Fruit fly (Drosophila melanogaster) whole organism, embryonic: ENCODE results near the gene Lip2.

Experiments
- Adf1 ChIP-seq: fragments of 200-800 bp; sonication (Bioruptor generic); IDR thresholded peaks from 2 replicates; pipeline ENCODE4 v1.3.6; 2022; ENCODE audit warnings: missing biosample characterization, missing genetic modification characterization
- Antp ChIP-seq: fragments of 200-800 bp; sonication (Bioruptor generic); optimal IDR thresholded peaks from 3 replicates; lab custom pipeline; 2016; ENCODE audit warnings: missing biosample characterization, missing genetic modification characterization
- Bgb ChIP-seq: fragments of 200-800 bp; sonication (Bioruptor generic); IDR thresholded peaks from 2 replicates; pipeline ENCODE4 v1.3.6; 2022; ENCODE audit warnings: missing biosample characterization, missing genetic modification characterization; ENCODE audit not compliant: partially characterized antibody
- CG10147 ChIP-seq: fragments of 200-800 bp; sonication (Bioruptor generic); optimal IDR thresholded peaks from 2 replicates; lab custom pipeline; 2019; ENCODE audit warnings: missing biosample characterization, mild to moderate bottlenecking, missing genetic modification characterization, moderate library complexity
- CG10431 ChIP-seq: fragments of 200-800 bp; sonication (Bioruptor generic); optimal IDR thresholded peaks from 3 replicates; lab custom pipeline; 2018; ENCODE audit warnings: missing biosample characterization, mild to moderate bottlenecking, missing genetic modification characterization
- CG14667 ChIP-seq: fragments of 200-800 bp; sonication (Bioruptor generic); IDR thresholded peaks from 2 replicates; pipeline ENCODE4 v1.3.6; 2022; ENCODE audit warnings: missing biosample characterization, missing genetic modification characterization
- CG15479 ChIP-seq: fragments of 200-800 bp; sonication (Bioruptor generic); optimal IDR thresholded peaks from 3 replicates; lab custom pipeline; 2019; ENCODE audit warnings: missing biosample characterization, mild to moderate bottlenecking, missing genetic modification characterization, moderate library complexity
- CG15696 ChIP-seq: fragments of 200-800 bp; sonication (Bioruptor generic); optimal IDR thresholded peaks from 2 replicates; lab custom pipeline; 2019; ENCODE audit warnings: missing biosample characterization, mild to moderate bottlenecking, missing genetic modification characterization, moderate library complexity
- CG1792 ChIP-seq: fragments of 200-800 bp; sonication (Bioruptor generic); optimal IDR thresholded peaks from 2 replicates; lab custom pipeline; 2016; ENCODE audit warnings: missing biosample characterization, missing genetic modification characterization
- CG18764 ChIP-seq: fragments of 200-800 bp; sonication (Bioruptor generic); optimal IDR thresholded peaks from 3 replicates; lab custom pipeline; 2016; ENCODE audit warnings: missing biosample characterization, missing genetic modification characterization
- CG32767 ChIP-seq: fragments of 200-800 bp; sonication (Bioruptor generic); IDR thresholded peaks from 2 replicates; pipeline ENCODE4 v1.3.6; 2022; ENCODE audit warnings: missing biosample characterization, missing genetic modification characterization
- CG32772 ChIP-seq: fragments of 200-800 bp; sonication (Bioruptor generic); IDR thresholded peaks from 2 replicates; pipeline ENCODE4 v1.3.6; 2022; ENCODE audit warnings: missing biosample characterization, missing genetic modification characterization
- CG42726 ChIP-seq: fragments of 200-800 bp; sonication (Bioruptor generic); IDR thresholded peaks from 2 replicates; pipeline ENCODE4 v1.3.6; 2022; ENCODE audit warnings: missing biosample characterization, missing genetic modification characterization; ENCODE audit not compliant: partially characterized antibody
- CG4282 ChIP-seq: fragments of 200-800 bp; sonication (Bioruptor generic); optimal IDR thresholded peaks from 2 replicates; lab custom pipeline; 2016; ENCODE audit warnings: missing biosample characterization, missing genetic modification characterization
- CG7963 ChIP-seq: fragments of 200-800 bp; sonication (Bioruptor generic); IDR thresholded peaks from 3 replicates; pipeline ENCODE4 v1.3.6; 2022; ENCODE audit warnings: missing biosample characterization, missing genetic modification characterization; ENCODE audit not compliant: partially characterized antibody
- CG8281 ChIP-seq: fragments of 200-800 bp; sonication (Bioruptor generic); optimal IDR thresholded peaks from 2 replicates; lab custom pipeline; 2018; ENCODE audit warnings: missing biosample characterization, mild to moderate bottlenecking, missing genetic modification characterization, moderate library complexity
- CG9437 ChIP-seq: fragments of 200-800 bp; sonication (Bioruptor generic); optimal IDR thresholded peaks from 2 replicates; lab custom pipeline; 2018; ENCODE audit warnings: missing biosample characterization, mild to moderate bottlenecking, missing genetic modification characterization
- D19A ChIP-seq: fragments of 200-800 bp; optimal IDR thresholded peaks from 3 replicates; lab custom pipeline; 2019; ENCODE audit warnings: missing biosample characterization, mild to moderate bottlenecking, missing genetic modification characterization, moderate library complexity
- Dip2 ChIP-seq: fragments of 200-800 bp; sonication (Bioruptor generic); IDR thresholded peaks from 2 replicates; pipeline ENCODE4 v1.3.6; 2022; ENCODE audit warnings: missing biosample characterization, missing genetic modification characterization
- Drgx ChIP-seq: fragments of 200-800 bp; sonication (Bioruptor generic); IDR thresholded peaks from 2 replicates; pipeline ENCODE4 v1.3.6; 2022; ENCODE audit warnings: missing biosample characterization, missing genetic modification characterization
- E2f2 ChIP-seq: fragments of 200-800 bp; sonication (Bioruptor generic); IDR thresholded peaks from 2 replicates; pipeline ENCODE4 v1.3.6; 2022; ENCODE audit warnings: missing biosample characterization, missing genetic modification characterization
- HHEX ChIP-seq: fragments of 200-800 bp; sonication (Bioruptor generic); optimal IDR thresholded peaks from 3 replicates; lab custom pipeline; 2017; ENCODE audit warnings: missing biosample characterization, mild to moderate bottlenecking, missing genetic modification characterization, missing genetic modification reagents
- HLH4C ChIP-seq: fragments of 200-800 bp; sonication (Bioruptor generic); IDR thresholded peaks from 3 replicates; pipeline ENCODE4 v1.3.6; 2022; ENCODE audit warnings: missing biosample characterization, missing genetic modification characterization; ENCODE audit not compliant: partially characterized antibody
- HLHmδ ChIP-seq: fragments of 200-800 bp; sonication (Bioruptor generic); optimal IDR thresholded peaks from 2 replicates; lab custom pipeline; 2018; ENCODE audit warnings: missing biosample characterization, mild to moderate bottlenecking, missing genetic modification characterization, moderate library complexity
- Lim3 ChIP-seq: fragments of 200-800 bp; sonication (Bioruptor generic); IDR thresholded peaks from 2 replicates; pipeline ENCODE4 v1.3.6; 2022; ENCODE audit warnings: missing biosample characterization, missing genetic modification characterization
- Oaz ChIP-seq: fragments of 200-800 bp; sonication (Bioruptor generic); IDR thresholded peaks from 2 replicates; pipeline ENCODE4 v1.3.6; 2022; ENCODE audit warnings: missing biosample characterization, missing genetic modification characterization
- PHDP ChIP-seq: fragments of 200-800 bp; sonication (Bioruptor generic); optimal IDR thresholded peaks from 3 replicates; lab custom pipeline; 2018; ENCODE audit warnings: missing biosample characterization, mild to moderate bottlenecking, missing genetic modification characterization, moderate library complexity
- Pdp1 ChIP-seq, 2 experiments: fragments of 200-800 bp; sonication (Bioruptor generic); optimal IDR thresholded peaks; 3 replicates each; lab custom pipeline; 2016; ENCODE audit warnings: missing biosample characterization in 2 of 2, missing genetic modification characterization in 2 of 2, mild to moderate bottlenecking in 1 of 2, moderate library complexity in 1 of 2
- Sox102F ChIP-seq: fragments of 200-800 bp; sonication (Bioruptor generic); optimal IDR thresholded peaks from 2 replicates; lab custom pipeline; 2018; ENCODE audit warnings: missing biosample characterization, mild to moderate bottlenecking, missing genetic modification characterization, moderate library complexity
- Stat92E ChIP-seq, 3 experiments: fragments of >200 bp in 2 of 3; fragments of 200-800 bp in 1 of 3; sonication (Bioruptor generic) in 1 of 3; optimal IDR thresholded peaks; 2 replicates each; lab custom pipeline; 2017 to 2019; ENCODE audit warnings: missing biosample characterization in 3 of 3, missing genetic modification characterization in 3 of 3, mild to moderate bottlenecking in 1 of 3, moderate library complexity in 1 of 3
- ab ChIP-seq: fragments of 200-800 bp; sonication (Bioruptor generic); optimal IDR thresholded peaks from 2 replicates; lab custom pipeline; 2016; ENCODE audit warnings: missing biosample characterization, missing genetic modification characterization
- amos ChIP-seq: fragments of 200-800 bp; sonication (Bioruptor generic); IDR thresholded peaks from 2 replicates; pipeline ENCODE4 v1.3.6; 2022; ENCODE audit warnings: missing biosample characterization, missing genetic modification characterization; ENCODE audit not compliant: partially characterized antibody
- ash1 ChIP-seq: fragments of 200-800 bp; sonication (Bioruptor generic); optimal IDR thresholded peaks from 2 replicates; lab custom pipeline; 2018; ENCODE audit warnings: missing biosample characterization, mild to moderate bottlenecking, missing genetic modification characterization
- bowl ChIP-seq: fragments of 200-800 bp; sonication (Bioruptor generic); IDR thresholded peaks from 2 replicates; pipeline ENCODE4 v1.3.6; 2022; ENCODE audit warnings: missing biosample characterization, missing genetic modification characterization
- br ChIP-seq: fragments of >200 bp; optimal IDR thresholded peaks from 2 replicates; lab custom pipeline; 2017
- cad ChIP-seq: fragments of >200 bp; optimal IDR thresholded peaks from 2 replicates; lab custom pipeline; 2017; ENCODE audit warnings: missing biosample characterization, missing genetic modification characterization
- crol ChIP-seq: fragments of 200-800 bp; sonication (Bioruptor generic); IDR thresholded peaks from 2 replicates; pipeline ENCODE4 v1.3.6; 2022; ENCODE audit warnings: missing biosample characterization, missing genetic modification characterization
- dmrt99B ChIP-seq: fragments of 200-800 bp; sonication (Bioruptor generic); optimal IDR thresholded peaks from 2 replicates; lab custom pipeline; 2018; ENCODE audit warnings: missing biosample characterization, mild to moderate bottlenecking, missing genetic modification characterization, moderate library complexity
- en ChIP-seq: fragments of 200-800 bp; sonication (Bioruptor generic); optimal IDR thresholded peaks from 2 replicates; lab custom pipeline; 2016; ENCODE audit warnings: missing biosample characterization, missing genetic modification characterization
- fd96Cb ChIP-seq: fragments of 200-800 bp; sonication (Bioruptor generic); optimal IDR thresholded peaks from 2 replicates; lab custom pipeline; 2018; ENCODE audit warnings: missing biosample characterization, mild to moderate bottlenecking, missing genetic modification characterization, moderate library complexity
- fru ChIP-seq: fragments of >200 bp; optimal IDR thresholded peaks from 2 replicates; lab custom pipeline; 2017
- hb ChIP-seq: fragments of 200-800 bp; sonication (Bioruptor generic); IDR thresholded peaks from 3 replicates; pipeline ENCODE4 v1.3.6; 2022; ENCODE audit warnings: missing biosample characterization, missing genetic modification characterization; ENCODE audit not compliant: partially characterized antibody
- lov ChIP-seq, 2 experiments: fragments of 200-800 bp in 1 of 2; fragments of >200 bp in 1 of 2; sonication (Bioruptor generic) in 1 of 2; IDR thresholded peaks in 1 of 2; optimal IDR thresholded peaks in 1 of 2; 2 replicates in 1 of 2; 3 replicates in 1 of 2; pipeline versions ENCODE4 v1.3.6 to Lab custom; 2017 to 2022; ENCODE audit warnings: missing biosample characterization in 1 of 2, missing genetic modification characterization in 1 of 2
- pros ChIP-seq: fragments of 200-800 bp; sonication (Bioruptor generic); optimal IDR thresholded peaks from 3 replicates; lab custom pipeline; 2019; ENCODE audit warnings: missing biosample characterization, mild to moderate bottlenecking, missing genetic modification characterization, moderate library complexity
- shn ChIP-seq: fragments of 200-800 bp; sonication (Bioruptor generic); optimal IDR thresholded peaks from 3 replicates; lab custom pipeline; 2016; ENCODE audit warnings: missing biosample characterization, missing genetic modification characterization
- ttk ChIP-seq: fragments of 200-800 bp; sonication (Bioruptor generic); IDR thresholded peaks from 2 replicates; pipeline ENCODE4 v2.1.2; 2022; ENCODE audit warnings: missing biosample characterization, missing genetic modification characterization
- unpg ChIP-seq: fragments of 200-800 bp; sonication (Bioruptor generic); optimal IDR thresholded peaks from 3 replicates; lab custom pipeline; 2018; ENCODE audit warnings: missing biosample characterization, mild to moderate bottlenecking, missing genetic modification characterization, moderate library complexity
- wek ChIP-seq: fragments of 200-800 bp; sonication (Bioruptor generic); optimal IDR thresholded peaks from 3 replicates; lab custom pipeline; 2018; ENCODE audit warnings: missing biosample characterization, mild to moderate bottlenecking, missing genetic modification characterization, moderate library complexity

Lip2 gene

dm6 chr2L:10736993-10737756, 27.9 kb upstream of the Lip2 start, which contains the start of the genes Vha16-5 and CG12299 (continued):
- TF ChIP-seq unpg (GFP tag; lab: Kevin White, UChicago) (peak; percentile 78), cad (no peak), amos (peak; percentile 88), lov (optimal IDR thresholded peaks at IDR 0.05; lab: Kevin White, UChicago) (no peak), lov (GFP tag; IDR thresholded peaks at IDR 0.05; lab: Robert Waterston, UW) (peak; percentile 93), CG10147 (GFP tag; lab: Kevin White, UChicago) (peak; percentile 26), CG4282 (GFP tag; lab: Kevin White, UChicago) (peak; percentile 93), Stat92E (GFP tag; optimal IDR thresholded peaks at IDR 0.05; lab: Kevin White, UChicago) (no peak), CG32772 (GFP tag; lab: Robert Waterston, UW) (peak; percentile 88), wek (GFP tag; lab: Kevin White, UChicago) (no peak), CG7963 (peak; percentile 86), Oaz (GFP tag; lab: Robert Waterston, UW) (peak; percentile 78), CG18764 (GFP tag; lab: Kevin White, UChicago) (peak; percentile 99), br (no peak), HLHmδ (GFP tag; lab: Kevin White, UChicago) (no peak), Pdp1 (GFP tag; optimal IDR thresholded peaks at IDR 0.05; lab: Kevin White, UChicago) (peak; percentile 84 to 88), PHDP (peak; percentile 83), CG10431 (GFP tag; lab: Kevin White, UChicago) (peak; percentile 22), Antp (GFP tag; lab: Kevin White, UChicago) (peak; percentile 92), bowl (peak; percentile 82), CG42726 (GFP tag; lab: Robert Waterston, UW) (peak; percentile 76; the same call in 1 of the 2 replicates), Drgx (GFP tag; lab: Robert Waterston, UW) (peak; percentile 68), en (peak; percentile 65), Adf1 (GFP tag; lab: Robert Waterston, UW) (peak; percentile 72), E2f2 (GFP tag; lab: Robert Waterston, UW) (peak; percentile 94), Dip2 (GFP tag; lab: Robert Waterston, UW) (no peak), D19A (tag; lab: Kevin White, UChicago) (no peak), ash1 (GFP tag; lab: Kevin White, UChicago) (no peak), fd96Cb (peak; percentile 63), CG1792 (GFP tag; lab: Kevin White, UChicago) (peak; percentile 99), ttk (peak; percentile 88), ab (GFP tag; lab: Kevin White, UChicago) (peak; percentile 87), crol (0 out of 2 replicates have a peak, but pooled peaks have one; percentile 12), CG9437 (GFP tag; lab: Kevin White, UChicago) (peak; percentile 47), pros (GFP tag; lab: Kevin White, UChicago) (no peak), CG14667 (GFP tag; lab: Robert Waterston, UW) (peak; percentile 70), HHEX (GFP tag; lab: Kevin White, UChicago) (peak; percentile 44), Sox102F (GFP tag; lab: Kevin White, UChicago) (peak; percentile 91), shn (peak; percentile 90), CG15696 (tag; lab: Kevin White, UChicago) (peak; percentile 88), CG8281 (no peak), hb (GFP tag; lab: Robert Waterston, UW) (peak; percentile 84), fru (lab: Kevin White, UChicago) (no peak), HLH4C (GFP tag; lab: Robert Waterston, UW) (peak; percentile 85), CG15479 (GFP tag; lab: Kevin White, UChicago) (no peak), dmrt99B (tag; lab: Kevin White, UChicago) (no peak), CG32767 (peak; percentile 67), Lim3 (GFP tag; lab: Robert Waterston, UW) (peak; percentile 47; the same call in 1 of the 2 replicates), Bgb (peak; percentile 93)
